Worm (Caenorhabditis elegans) whole organism, L2 larva: Measurements from ENCODE around the gene C36B7.6.

ENCODE experiments used
- C34F6.9 ChIP-seq: fragments of 150-350 bp; optimal IDR thresholded peaks from 2 replicates; lab custom pipeline; 2014; ENCODE audit warnings: missing biosample characterization, missing genetic modification characterization
- F13H6.1 ChIP-seq: sonication (generic microtip); optimal IDR thresholded peaks from 2 replicates; lab custom pipeline; 2016; ENCODE audit warnings: missing genetic modification characterization, missing compliant biosample characterization
- Y55F3AM.14 ChIP-seq: fragments of 200-800 bp; sonication (Bioruptor generic); optimal IDR thresholded peaks from 2 replicates; lab custom pipeline; 2018; ENCODE audit warnings: mild to moderate bottlenecking, missing genetic modification characterization, missing compliant biosample characterization
- ZK546.5 ChIP-seq: sonication (generic microtip); optimal IDR thresholded peaks from 2 replicates; lab custom pipeline; 2017; ENCODE audit warnings: missing biosample characterization, missing genetic modification characterization
- alr-1 ChIP-seq: fragments of 150-350 bp; optimal IDR thresholded peaks from 2 replicates; lab custom pipeline; 2014; ENCODE audit warnings: missing biosample characterization, missing genetic modification characterization
- ama-1 ChIP-seq: fragments of 150-350 bp; optimal IDR thresholded peaks from 2 replicates; lab custom pipeline; 2018; ENCODE audit warnings: inconsistent platforms
- blmp-1 ChIP-seq: sonication (generic microtip); optimal IDR thresholded peaks from 2 replicates; lab custom pipeline; 2017; ENCODE audit warnings: missing genetic modification characterization, mild to moderate bottlenecking, missing compliant biosample characterization, antibody characterized with exemption, moderate library complexity; ENCODE audit not compliant: insufficient read depth
- ceh-16 ChIP-seq: fragments of 150-350 bp; optimal IDR thresholded peaks from 2 replicates; lab custom pipeline; 2014; ENCODE audit warnings: missing biosample characterization, missing genetic modification characterization
- crh-2 ChIP-seq: sonication (generic microtip); optimal IDR thresholded peaks from 2 replicates; lab custom pipeline; 2017; ENCODE audit warnings: missing biosample characterization, missing genetic modification characterization
- dmd-4 ChIP-seq: sonication (generic microtip); optimal IDR thresholded peaks from 2 replicates; lab custom pipeline; 2017; ENCODE audit warnings: missing biosample characterization, missing genetic modification characterization
- egl-27 ChIP-seq: sonication (generic microtip); optimal IDR thresholded peaks from 3 replicates; lab custom pipeline; 2017; ENCODE audit warnings: missing biosample characterization, missing genetic modification reagents, missing genetic modification characterization
- elt-1 ChIP-seq: fragments of 150-350 bp; optimal IDR thresholded peaks from 2 replicates; lab custom pipeline; 2014; ENCODE audit warnings: missing biosample characterization, missing genetic modification characterization
- elt-3 ChIP-seq: sonication (generic microtip); optimal IDR thresholded peaks from 2 replicates; lab custom pipeline; 2017; ENCODE audit warnings: missing biosample characterization, missing genetic modification characterization
- fos-1 ChIP-seq: fragments of 150-350 bp; optimal IDR thresholded peaks from 2 replicates; lab custom pipeline; 2014; ENCODE audit warnings: missing biosample characterization, missing genetic modification characterization
- gmeb-1 ChIP-seq: fragments of 150-350 bp; optimal IDR thresholded peaks from 2 replicates; lab custom pipeline; 2014; ENCODE audit warnings: missing biosample characterization, missing genetic modification characterization
- lin-11 ChIP-seq: fragments of 150-350 bp; sonication (generic microtip); optimal IDR thresholded peaks from 2 replicates; lab custom pipeline; 2014; ENCODE audit warnings: missing biosample characterization, missing genetic modification characterization, inconsistent platforms, mixed read lengths
- lin-39 ChIP-seq: fragments of 150-350 bp; optimal IDR thresholded peaks from 2 replicates; lab custom pipeline; 2014; ENCODE audit warnings: missing biosample characterization, missing genetic modification reagents, missing genetic modification characterization
- lsy-2 ChIP-seq, 2 experiments: fragments of 150-350 bp in 1 of 2; sonication (generic microtip) in 1 of 2; optimal IDR thresholded peaks; 2 replicates each; lab custom pipeline; 2014 to 2017; ENCODE audit warnings: missing biosample characterization in 2 of 2, missing genetic modification characterization in 2 of 2
- mab-5 ChIP-seq: fragments of 150-350 bp; optimal IDR thresholded peaks from 2 replicates; lab custom pipeline; 2014; ENCODE audit warnings: missing biosample characterization, missing genetic modification characterization
- mdl-1 ChIP-seq, 2 experiments: fragments of 150-350 bp in 1 of 2; sonication (generic microtip) in 1 of 2; optimal IDR thresholded peaks; 2 replicates each; lab custom pipeline; 2017; ENCODE audit warnings: missing biosample characterization in 2 of 2, missing genetic modification characterization in 2 of 2
- nhr-10 ChIP-seq: sonication (generic microtip); optimal IDR thresholded peaks from 2 replicates; lab custom pipeline; 2017; ENCODE audit warnings: missing biosample characterization, missing genetic modification characterization
- nhr-11 ChIP-seq: fragments of 150-350 bp; optimal IDR thresholded peaks from 2 replicates; lab custom pipeline; 2014; ENCODE audit warnings: missing biosample characterization, missing genetic modification characterization
- nhr-12 ChIP-seq: fragments of 150-350 bp; optimal IDR thresholded peaks from 2 replicates; lab custom pipeline; 2014; ENCODE audit warnings: missing biosample characterization, missing genetic modification characterization
- nhr-129 ChIP-seq: fragments of 150-350 bp; optimal IDR thresholded peaks from 2 replicates; lab custom pipeline; 2014; ENCODE audit warnings: missing biosample characterization, missing genetic modification characterization
- nhr-21 ChIP-seq: fragments of 150-350 bp; optimal IDR thresholded peaks from 2 replicates; lab custom pipeline; 2014; ENCODE audit warnings: missing biosample characterization, missing genetic modification characterization
- nhr-237 ChIP-seq: fragments of 150-350 bp; optimal IDR thresholded peaks from 2 replicates; lab custom pipeline; 2014; ENCODE audit warnings: missing biosample characterization, missing genetic modification characterization
- nhr-25 ChIP-seq: fragments of 150-350 bp; sonication (generic microtip); optimal IDR thresholded peaks from 3 replicates; lab custom pipeline; 2014; ENCODE audit warnings: missing biosample characterization, missing genetic modification characterization
- nhr-6 ChIP-seq: fragments of 150-350 bp; optimal IDR thresholded peaks from 2 replicates; lab custom pipeline; 2014; ENCODE audit warnings: missing biosample characterization, missing genetic modification characterization
- peb-1 ChIP-seq: fragments of 150-350 bp; optimal IDR thresholded peaks from 2 replicates; lab custom pipeline; 2014; ENCODE audit warnings: missing biosample characterization, missing genetic modification characterization
- sem-4 ChIP-seq: fragments of 150-350 bp; optimal IDR thresholded peaks from 2 replicates; lab custom pipeline; 2014; ENCODE audit warnings: missing biosample characterization, missing genetic modification reagents, missing genetic modification characterization
- sma-3 ChIP-seq: sonication (generic microtip); optimal IDR thresholded peaks from 2 replicates; lab custom pipeline; 2016; ENCODE audit warnings: missing genetic modification reagents, missing genetic modification characterization, missing compliant biosample characterization
- sma-9 ChIP-seq, 2 experiments: fragments of 150-350 bp in 1 of 2; sonication (generic microtip) in 1 of 2; optimal IDR thresholded peaks; 2 replicates each; lab custom pipeline; 2014 to 2016; ENCODE audit warnings: missing genetic modification characterization in 2 of 2, mild to moderate bottlenecking in 1 of 2, missing biosample characterization in 1 of 2, missing compliant biosample characterization in 1 of 2, missing genetic modification reagents in 1 of 2, moderate library complexity in 1 of 2
- snpc-4 ChIP-seq: fragments of 150-350 bp; optimal IDR thresholded peaks from 2 replicates; lab custom pipeline; 2014; ENCODE audit warnings: missing biosample characterization, missing genetic modification characterization
- unc-55 ChIP-seq: fragments of 150-350 bp; sonication (generic microtip); optimal IDR thresholded peaks from 3 replicates; lab custom pipeline; 2014; ENCODE audit warnings: missing biosample characterization, missing genetic modification reagents, missing genetic modification characterization
- unc-62 ChIP-seq: fragments of 150-350 bp; optimal IDR thresholded peaks from 2 replicates; lab custom pipeline; 2014; ENCODE audit warnings: missing biosample characterization, missing genetic modification reagents, missing genetic modification characterization
- ztf-1 ChIP-seq: fragments of 200-800 bp; sonication (Bioruptor generic); conservative IDR thresholded peaks from 2 replicates; pipeline ENCODE4 v1.3.6; 2022; ENCODE audit warnings: missing genetic modification characterization, missing compliant biosample characterization
- ztf-11 ChIP-seq: sonication (generic microtip); optimal IDR thresholded peaks from 2 replicates; lab custom pipeline; 2017; ENCODE audit warnings: missing biosample characterization, missing genetic modification characterization
- ztf-4 ChIP-seq: fragments of 150-350 bp; optimal IDR thresholded peaks from 2 replicates; lab custom pipeline; 2014; ENCODE audit warnings: missing biosample characterization, missing genetic modification characterization

Gene C36B7.6

ce11 chrX:7140682-7141254, 40.6 kb upstream of the C36B7.6 start:
- TF ChIP-seq fos-1 (tag; lab: Kevin White, UChicago): peak; percentile 3
- TF ChIP-seq sma-9 (GFP tag; optimal IDR thresholded peaks at IDR 0.05; lab: Kevin White, UChicago): no peak
- no peak for TF ChIP-seq sma-9 (tag; optimal IDR thresholded peaks at IDR 0.05; lab: Kevin White, UChicago)

- TF ChIP-seq nhr-12 (tag; lab: Kevin White, UChicago): no peak
- no peak for TF ChIP-seq crh-2
- TF ChIP-seq mab-5: no peak
- TF ChIP-seq nhr-25 (tag; lab: Kevin White, UChicago): no peak
- TF ChIP-seq fos-1 (tag; lab: Kevin White, UChicago): peak; percentile 3
- no peak for TF ChIP-seq ztf-11 (tag; lab: Kevin White, UChicago)
These were observed 39.5 kb upstream of the C36B7.6 start, which contains the start of gene clec-86 for ce11 chrX:7139614-7140013. clec-86 (plus strand) TSS chrX:7139875.

- TF ChIP-seq egl-27 (no peak), mab-5 (no peak), nhr-10 (tag; lab: Kevin White, UChicago) (no peak), elt-1 (tag; lab: Kevin White, UChicago) (no peak), ztf-1 (GFP tag; lab: Robert Waterston, UW) (no peak), sem-4 (no peak), snpc-4 (no peak), ztf-11 (tag; lab: Kevin White, UChicago) (no peak), unc-55 (GFP tag; lab: Kevin White, UChicago) (no peak), nhr-237 (tag; lab: Kevin White, UChicago) (no peak), C34F6.9 (tag; lab: Kevin White, UChicago) (no peak), Y55F3AM.14 (no peak), unc-62 (no peak), gmeb-1 (tag; lab: Kevin White, UChicago) (no peak)
These were observed 31.1 kb upstream of the C36B7.6 start for ce11 chrX:7131206-7131605.

- TF ChIP-seq nhr-21: no peak
- no peak for TF ChIP-seq nhr-12 (tag; lab: Kevin White, UChicago)
- peak; percentile 1 for TF ChIP-seq C34F6.9 (tag; lab: Kevin White, UChicago)
- TF ChIP-seq ama-1 (lab: Kevin White, UChicago): no peak
- no peak for TF ChIP-seq lin-39 (tag; lab: Kevin White, UChicago)
- TF ChIP-seq nhr-11 (tag; lab: Kevin White, UChicago): no peak
- no peak for TF ChIP-seq ceh-16
- no peak for TF ChIP-seq nhr-237 (tag; lab: Kevin White, UChicago)
- peak in 1 of 2 experiments; percentile 14 for TF ChIP-seq lsy-2 (tag; optimal IDR thresholded peaks at IDR 0.05; lab: Kevin White, UChicago)
- TF ChIP-seq sem-4: peak; percentile 12
- TF ChIP-seq peb-1 (tag; lab: Kevin White, UChicago): no peak
- TF ChIP-seq fos-1 (tag; lab: Kevin White, UChicago): peak; percentile 28
- peak; percentile 51 for TF ChIP-seq nhr-25 (tag; lab: Kevin White, UChicago)
- TF ChIP-seq sma-3 (GFP tag; lab: Kevin White, UChicago): no peak
- no peak for TF ChIP-seq ztf-4 (tag; lab: Kevin White, UChicago)
- TF ChIP-seq sma-9 (GFP tag; optimal IDR thresholded peaks at IDR 0.05; lab: Kevin White, UChicago): peak; percentile 30
- TF ChIP-seq sma-9 (tag; optimal IDR thresholded peaks at IDR 0.05; lab: Kevin White, UChicago): no peak
- TF ChIP-seq ZK546.5 (tag; lab: Kevin White, UChicago): no peak
- TF ChIP-seq mdl-1 (tag; optimal IDR thresholded peaks at IDR 0.05; lab: Kevin White, UChicago): peak; percentile 64 to 77
- no peak for TF ChIP-seq elt-3 (tag; lab: Kevin White, UChicago)
- no peak for TF ChIP-seq egl-27
- no peak for TF ChIP-seq nhr-6
- TF ChIP-seq nhr-129: peak; percentile 32
These were observed 29.3 kb upstream of the C36B7.6 start for ce11 chrX:7129460-7129859.

ce11 chrX:7128615-7129014, 28.5 kb upstream of the C36B7.6 start:
- TF ChIP-seq mab-5 (no peak), alr-1 (tag; lab: Kevin White, UChicago) (no peak), fos-1 (tag; lab: Kevin White, UChicago) (no peak), elt-3 (tag; lab: Kevin White, UChicago) (no peak), ZK546.5 (tag; lab: Kevin White, UChicago) (no peak), crh-2 (no peak), lin-11 (tag; lab: Kevin White, UChicago) (no peak), F13H6.1 (no peak), dmd-4 (tag; lab: Kevin White, UChicago) (no peak), nhr-21 (no peak), nhr-11 (tag; lab: Kevin White, UChicago) (no peak), Y55F3AM.14 (no peak), sma-9 (GFP tag; optimal IDR thresholded peaks at IDR 0.05; lab: Kevin White, UChicago) (no peak), sma-9 (tag; optimal IDR thresholded peaks at IDR 0.05; lab: Kevin White, UChicago) (no peak), blmp-1 (tag; lab: Kevin White, UChicago) (no peak), C34F6.9 (tag; lab: Kevin White, UChicago) (no peak), sma-3 (GFP tag; lab: Kevin White, UChicago) (no peak), nhr-6 (no peak), lin-39 (tag; lab: Kevin White, UChicago) (no peak)
